Fruit fly (Drosophila melanogaster) whole organism, pupa: ENCODE results near the gene CG42512.

Experiments used
- CG17806 ChIP-seq: fragments of 200-800 bp; sonication (Bioruptor generic); optimal IDR thresholded peaks from 2 replicates; lab custom pipeline; 2018; ENCODE audit warnings: missing biosample characterization, mild to moderate bottlenecking, missing genetic modification characterization, moderate library complexity
- CG9948 ChIP-seq: fragments of 200-800 bp; sonication (Bioruptor generic); optimal IDR thresholded peaks from 2 replicates; lab custom pipeline; 2018; ENCODE audit warnings: missing biosample characterization, mild to moderate bottlenecking, missing genetic modification characterization, moderate library complexity

DNA sequence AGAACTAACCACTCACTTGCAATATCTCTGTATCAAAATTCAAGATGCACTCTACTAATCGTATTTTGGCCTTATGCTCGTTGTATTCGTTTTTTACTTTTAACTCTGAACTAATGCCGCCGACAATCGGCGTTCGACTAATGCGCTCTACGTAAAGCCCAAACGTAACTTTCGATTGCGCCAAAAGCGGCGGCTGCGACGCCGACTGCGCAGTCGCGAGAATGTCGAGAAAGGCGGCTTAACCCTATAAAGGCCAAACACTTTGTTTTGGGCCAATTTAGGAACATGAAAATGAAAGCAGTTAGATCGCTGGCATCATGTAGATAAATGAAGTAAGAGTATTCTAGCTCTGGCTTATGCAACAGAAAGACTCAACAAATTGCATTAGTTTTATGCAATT is 21.7 kb downstream of the CG42512 start:
- TF ChIP-seq CG17806 (tag; lab: Kevin White, UChicago) (no peak), CG9948 (no peak)
